Worm (Caenorhabditis elegans) whole organism, L4 larva: ENCODE data around the gene egrh-3.
A peak's percentile ranks its signal among the peaks of the same experiment; 100 is the strongest.

Experiments
- F26F4.8 ChIP-seq: fragments of 200-800 bp; sonication (Bioruptor generic); conservative IDR thresholded peaks from 2 replicates; pipeline ENCODE4 v1.3.6; 2022; ENCODE audit warnings: missing genetic modification characterization, missing compliant biosample characterization
- F37D6.2 ChIP-seq: sonication (generic microtip); optimal IDR thresholded peaks from 2 replicates; lab custom pipeline; 2016; ENCODE audit warnings: mild to moderate bottlenecking, missing genetic modification characterization, missing compliant biosample characterization
- F49E8.2 ChIP-seq: sonication (generic microtip); optimal IDR thresholded peaks from 2 replicates; lab custom pipeline; 2016; ENCODE audit warnings: missing compliant biosample characterization, mild to moderate bottlenecking, missing genetic modification characterization, borderline replicate concordance
- Y5F2A.4 ChIP-seq: fragments of 200-800 bp; sonication (Bioruptor generic); optimal IDR thresholded peaks from 2 replicates; lab custom pipeline; 2018; ENCODE audit warnings: mild to moderate bottlenecking, missing genetic modification characterization, missing compliant biosample characterization
- aly-2 ChIP-seq: sonication (generic microtip); optimal IDR thresholded peaks from 2 replicates; lab custom pipeline; 2018; ENCODE audit warnings: missing biosample characterization, missing genetic modification characterization
- ama-1 ChIP-seq: fragments of 150-350 bp; optimal IDR thresholded peaks from 2 replicates; lab custom pipeline; 2014; ENCODE audit warnings: inconsistent platforms, mixed read lengths
- arid-1 ChIP-seq: fragments of 200-800 bp; sonication (Bioruptor generic); conservative IDR thresholded peaks from 2 replicates; pipeline ENCODE4 v1.3.6; 2022; ENCODE audit warnings: missing genetic modification reagents, missing genetic modification characterization, missing compliant biosample characterization
- ceh-20 ChIP-seq: fragments of 200-800 bp; sonication (Bioruptor generic); IDR thresholded peaks from 2 replicates; pipeline ENCODE4 v1.3.6; 2022; ENCODE audit warnings: missing genetic modification reagents, missing genetic modification characterization, missing compliant biosample characterization
- ceh-28 ChIP-seq: fragments of 150-350 bp; optimal IDR thresholded peaks from 2 replicates; lab custom pipeline; 2014; ENCODE audit warnings: missing biosample characterization, missing genetic modification reagents, missing genetic modification characterization
- ceh-32 ChIP-seq: sonication (generic microtip); optimal IDR thresholded peaks from 2 replicates; lab custom pipeline; 2016; ENCODE audit warnings: mild to moderate bottlenecking, missing genetic modification characterization, missing compliant biosample characterization; ENCODE audit not compliant: poor library complexity
- ces-1 ChIP-seq: fragments of 150-350 bp; sonication (generic microtip); optimal IDR thresholded peaks from 4 replicates; lab custom pipeline; 2014; ENCODE audit warnings: missing biosample characterization, missing genetic modification reagents, missing genetic modification characterization
- daf-16 ChIP-seq, 3 experiments: sonication (generic microtip); optimal IDR thresholded peaks; 2 replicates each; lab custom pipeline; 2016 to 2017; ENCODE audit warnings: missing genetic modification characterization in 3 of 3, missing genetic modification reagents in 3 of 3, mild to moderate bottlenecking in 2 of 3, missing compliant biosample characterization in 2 of 3, missing biosample characterization in 1 of 3, moderate library complexity in 1 of 3
- daf-8 ChIP-seq: fragments of 200-800 bp; sonication (Bioruptor generic); IDR thresholded peaks from 2 replicates; pipeline ENCODE4 v1.3.6; 2022; ENCODE audit warnings: missing genetic modification characterization, missing compliant biosample characterization
- dmd-6 ChIP-seq: fragments of 200-800 bp; sonication (Bioruptor generic); IDR thresholded peaks from 2 replicates; pipeline ENCODE4 v1.3.6; 2022; ENCODE audit warnings: missing genetic modification reagents, missing genetic modification characterization, missing compliant biosample characterization
- dpl-1 ChIP-seq: fragments of 150-350 bp; optimal IDR thresholded peaks from 2 replicates; lab custom pipeline; 2014; ENCODE audit warnings: missing biosample characterization, missing genetic modification reagents, missing genetic modification characterization
- duxl-1 ChIP-seq: sonication (generic microtip); optimal IDR thresholded peaks from 2 replicates; lab custom pipeline; 2016; ENCODE audit warnings: mild to moderate bottlenecking, missing genetic modification characterization, moderate library complexity, missing compliant biosample characterization; ENCODE audit not compliant: poor library complexity
- dve-1 ChIP-seq: sonication (generic microtip); optimal IDR thresholded peaks from 2 replicates; lab custom pipeline; 2017; ENCODE audit warnings: antibody characterized with exemption, mild to moderate bottlenecking, missing genetic modification characterization, missing compliant biosample characterization; ENCODE audit not compliant: insufficient read depth
- fos-1 ChIP-seq: fragments of 150-350 bp; optimal IDR thresholded peaks from 2 replicates; lab custom pipeline; 2014; ENCODE audit warnings: missing biosample characterization, missing genetic modification characterization
- gei-8 ChIP-seq: fragments of 200-800 bp; sonication (Bioruptor generic); optimal IDR thresholded peaks from 2 replicates; lab custom pipeline; 2018; ENCODE audit warnings: mild to moderate bottlenecking, missing genetic modification characterization, missing compliant biosample characterization
- hif-1 ChIP-seq, 2 experiments: sonication (generic microtip); optimal IDR thresholded peaks; 2 replicates each; lab custom pipeline; 2016 to 2017; ENCODE audit warnings: missing compliant biosample characterization in 2 of 2, missing genetic modification characterization in 2 of 2, missing genetic modification reagents in 2 of 2, missing genotype in 2 of 2, mild to moderate bottlenecking in 1 of 2
- hlh-11 ChIP-seq: fragments of 200-800 bp; sonication (Bioruptor generic); optimal IDR thresholded peaks from 2 replicates; lab custom pipeline; 2018; ENCODE audit warnings: mild to moderate bottlenecking, missing genetic modification characterization, missing compliant biosample characterization
- hlh-30 ChIP-seq: sonication (generic microtip); optimal IDR thresholded peaks from 2 replicates; lab custom pipeline; 2017; ENCODE audit warnings: antibody characterized with exemption, mild to moderate bottlenecking, missing genetic modification characterization, missing compliant biosample characterization; ENCODE audit not compliant: insufficient read depth
- hmg-1.1 ChIP-seq: fragments of 200-800 bp; sonication (Bioruptor generic); IDR thresholded peaks from 2 replicates; pipeline ENCODE4 v1.3.6; 2022; ENCODE audit warnings: missing genetic modification reagents, missing genetic modification characterization, missing compliant biosample characterization
- jun-1 ChIP-seq: fragments of 150-350 bp; optimal IDR thresholded peaks from 2 replicates; lab custom pipeline; 2014; ENCODE audit warnings: missing biosample characterization, missing genetic modification reagents, missing genetic modification characterization
- lin-1 ChIP-seq: fragments of 200-800 bp; sonication (Bioruptor generic); IDR thresholded peaks from 2 replicates; pipeline ENCODE4 v1.3.6; 2022; ENCODE audit warnings: missing genetic modification reagents, missing genetic modification characterization, missing compliant biosample characterization
- lin-13 ChIP-seq: fragments of 150-350 bp; optimal IDR thresholded peaks from 2 replicates; lab custom pipeline; 2014; ENCODE audit warnings: missing biosample characterization, missing genetic modification reagents, missing genetic modification characterization
- lin-15B ChIP-seq: fragments of 150-350 bp; sonication (generic microtip); optimal IDR thresholded peaks from 3 replicates; lab custom pipeline; 2014; ENCODE audit warnings: missing biosample characterization, missing genetic modification characterization
- lin-38 ChIP-seq: fragments of 200-800 bp; sonication (Bioruptor generic); IDR thresholded peaks from 2 replicates; pipeline ENCODE4 v1.3.6; 2022; ENCODE audit warnings: missing genetic modification reagents, missing genetic modification characterization, missing compliant biosample characterization
- lsy-2 ChIP-seq, 2 experiments: fragments of 150-350 bp in 1 of 2; sonication (generic microtip) in 1 of 2; optimal IDR thresholded peaks; 2 replicates each; lab custom pipeline; 2014 to 2017; ENCODE audit warnings: missing biosample characterization in 2 of 2, missing genetic modification characterization in 2 of 2
- madf-5 ChIP-seq, 2 experiments: fragments of 200-800 bp; sonication (Bioruptor generic); IDR thresholded peaks; 2 replicates each; pipeline ENCODE4 v1.3.6; 2022; ENCODE audit warnings: missing compliant biosample characterization in 2 of 2, missing genetic modification characterization in 2 of 2
- madf-9 ChIP-seq: fragments of 200-800 bp; sonication (Bioruptor generic); conservative IDR thresholded peaks from 2 replicates; pipeline ENCODE4 v1.3.6; 2022; ENCODE audit warnings: missing genetic modification reagents, missing genetic modification characterization, missing compliant biosample characterization
- mep-1 ChIP-seq: fragments of 150-350 bp; sonication (generic microtip); optimal IDR thresholded peaks from 3 replicates; lab custom pipeline; 2014; ENCODE audit warnings: missing biosample characterization, missing genetic modification characterization
- mes-2 ChIP-seq: sonication (generic microtip); optimal IDR thresholded peaks from 2 replicates; lab custom pipeline; 2016; ENCODE audit warnings: missing genotype, mild to moderate bottlenecking, missing genetic modification characterization, missing compliant biosample characterization; ENCODE audit not compliant: poor library complexity, severe bottlenecking
- nhr-102 ChIP-seq: sonication (generic microtip); optimal IDR thresholded peaks from 2 replicates; lab custom pipeline; 2016; ENCODE audit warnings: mild to moderate bottlenecking, missing genetic modification characterization, moderate library complexity, missing compliant biosample characterization
- nhr-11 ChIP-seq: fragments of 150-350 bp; optimal IDR thresholded peaks from 2 replicates; lab custom pipeline; 2014; ENCODE audit warnings: missing biosample characterization, missing genetic modification characterization
- nhr-28 ChIP-seq: fragments of 150-350 bp; optimal IDR thresholded peaks from 2 replicates; lab custom pipeline; 2014; ENCODE audit warnings: missing biosample characterization, missing genetic modification characterization
- nhr-42 ChIP-seq: fragments of 200-800 bp; sonication (Bioruptor generic); IDR thresholded peaks from 2 replicates; pipeline ENCODE4 v1.3.6; 2022; ENCODE audit warnings: missing genetic modification characterization, missing compliant biosample characterization
- nhr-48 ChIP-seq: sonication (generic microtip); optimal IDR thresholded peaks from 2 replicates; lab custom pipeline; 2016; ENCODE audit warnings: mild to moderate bottlenecking, missing genetic modification characterization, missing compliant biosample characterization
- pha-4 ChIP-seq, 2 experiments: fragments of 150-350 bp in 1 of 2; fragments of 200-800 bp in 1 of 2; sonication (Bioruptor generic) in 1 of 2; IDR thresholded peaks in 1 of 2; optimal IDR thresholded peaks in 1 of 2; 2 replicates each; pipeline versions ENCODE4 v1.3.6 to Lab custom; 2014 to 2022; ENCODE audit warnings: missing genetic modification characterization in 2 of 2, missing genetic modification reagents in 2 of 2, missing biosample characterization in 1 of 2, missing compliant biosample characterization in 1 of 2
- php-3 ChIP-seq: fragments of 200-800 bp; sonication (Bioruptor generic); IDR thresholded peaks from 2 replicates; pipeline ENCODE4 v1.3.6; 2022; ENCODE audit warnings: missing genetic modification reagents, missing genetic modification characterization, missing compliant biosample characterization
- rbr-2 ChIP-seq: sonication (generic microtip); optimal IDR thresholded peaks from 2 replicates; lab custom pipeline; 2016; ENCODE audit warnings: missing genotype, missing genetic modification characterization, missing compliant biosample characterization
- saeg-2 ChIP-seq: fragments of 200-800 bp; sonication (Bioruptor generic); IDR thresholded peaks from 2 replicates; pipeline ENCODE4 v1.3.6; 2022; ENCODE audit warnings: missing genetic modification reagents, missing genetic modification characterization, missing compliant biosample characterization
- sdz-12 ChIP-seq: fragments of 200-800 bp; sonication (Bioruptor generic); optimal IDR thresholded peaks from 2 replicates; lab custom pipeline; 2018; ENCODE audit warnings: mild to moderate bottlenecking, missing genetic modification characterization, missing compliant biosample characterization
- snpc-1.2 ChIP-seq: fragments of 200-800 bp; sonication (Bioruptor generic); IDR thresholded peaks from 2 replicates; pipeline ENCODE4 v1.3.6; 2022; ENCODE audit warnings: missing genetic modification reagents, missing genetic modification characterization, missing compliant biosample characterization
- spr-3 ChIP-seq: fragments of 200-800 bp; sonication (Bioruptor generic); optimal IDR thresholded peaks from 2 replicates; lab custom pipeline; 2018; ENCODE audit warnings: mild to moderate bottlenecking, missing genetic modification characterization, missing compliant biosample characterization
- unc-62 ChIP-seq, 3 experiments: fragments of 150-350 bp in 1 of 3; sonication (generic microtip); optimal IDR thresholded peaks in 2 of 3; peaks in 1 of 3; 1 replicate in 1 of 3; 2 replicates in 2 of 3; lab custom pipeline; 2014 to 2017; ENCODE audit warnings: missing biosample characterization in 3 of 3, missing genetic modification characterization in 3 of 3, missing genetic modification reagents in 3 of 3, missing genotype in 1 of 3
- zip-2 ChIP-seq: fragments of 150-350 bp; optimal IDR thresholded peaks from 2 replicates; lab custom pipeline; 2014; ENCODE audit warnings: missing biosample characterization, missing genetic modification characterization
- ztf-7 ChIP-seq: fragments of 150-350 bp; optimal IDR thresholded peaks from 2 replicates; lab custom pipeline; 2014; ENCODE audit warnings: missing biosample characterization, missing genetic modification characterization

The egrh-3 gene

ce11 chrIV:2676281-2676680 lies 12.3 kb downstream of the egrh-3 start, which contains the start of gene Y94H6A.3:
Y94H6A.3 (plus strand) TSS chrIV:2676512.
- TF ChIP-seq lin-38 (GFP tag; lab: Robert Waterston, UW) (peak; percentile 91), dve-1 (tag; lab: Kevin White, UChicago) (peak; percentile 84), jun-1 (tag; lab: Kevin White, UChicago) (peak; percentile 80), unc-62 (GFP tag; optimal IDR thresholded peaks at IDR 0.05 in 1 of 2; lab: Kevin White, UChicago) (peak in 1 of 2 experiments; percentile 79), unc-62 (tag; optimal IDR thresholded peaks at IDR 0.05; lab: Kevin White, UChicago) (no peak), mep-1 (tag; lab: Kevin White, UChicago) (peak; percentile 74), F26F4.8 (GFP tag; lab: Robert Waterston, UW) (no peak), madf-5 (GFP tag; IDR thresholded peaks at IDR 0.05; lab: Robert Waterston, UW) (no peak), snpc-1.2 (GFP tag; lab: Robert Waterston, UW) (peak; percentile 60; the same call in 1 of the 2 replicates), F49E8.2 (tag; lab: Kevin White, UChicago) (peak; percentile 44), gei-8 (GFP tag; lab: Kevin White, UChicago) (no peak), fos-1 (tag; lab: Kevin White, UChicago) (no peak), hmg-1.1 (GFP tag; lab: Robert Waterston, UW) (peak; percentile 81), ces-1 (GFP tag; lab: Kevin White, UChicago) (no peak), lin-13 (GFP tag; lab: Kevin White, UChicago) (peak; percentile 87), ceh-32 (no peak), hlh-30 (peak; percentile 74), lin-15B (peak; percentile 55), daf-8 (GFP tag; lab: Robert Waterston, UW) (no peak), nhr-48 (peak; percentile 16), ztf-7 (tag; lab: Kevin White, UChicago) (peak; percentile 44), daf-16 (GFP tag; optimal IDR thresholded peaks at IDR 0.05; lab: Kevin White, UChicago) (peak in 1 of 2 experiments; percentile 32), daf-16 (tag; optimal IDR thresholded peaks at IDR 0.05; lab: Kevin White, UChicago) (peak; percentile 34), nhr-102 (tag; lab: Kevin White, UChicago) (peak; percentile 68), mes-2 (tag; lab: Kevin White, UChicago) (peak; percentile 91), spr-3 (GFP tag; lab: Kevin White, UChicago) (peak; percentile 50), ceh-20 (GFP tag; lab: Robert Waterston, UW) (peak; percentile 74), ceh-28 (tag; lab: Kevin White, UChicago) (no peak), hlh-11 (tag; lab: Kevin White, UChicago) (peak; percentile 64), hif-1 (tag; optimal IDR thresholded peaks at IDR 0.05; lab: Kevin White, UChicago) (peak in 1 of 2 experiments; percentile 66), zip-2 (tag; lab: Kevin White, UChicago) (peak; percentile 46), arid-1 (GFP tag; lab: Robert Waterston, UW) (0 out of 2 replicates have a peak, but pooled peaks have one; percentile 33), dmd-6 (GFP tag; lab: Robert Waterston, UW) (peak; percentile 80), duxl-1 (tag; lab: Kevin White, UChicago) (peak; percentile 65), pha-4 (GFP tag; IDR thresholded peaks at IDR 0.05; lab: Robert Waterston, UW) (0 out of 2 replicates have a peak, but pooled peaks have one; percentile 32), pha-4 (tag; optimal IDR thresholded peaks at IDR 0.05; lab: Kevin White, UChicago) (no peak), rbr-2 (tag; lab: Kevin White, UChicago) (peak; percentile 79), ama-1 (lab: Kevin White, UChicago) (peak; percentile 66), nhr-11 (tag; lab: Kevin White, UChicago) (peak; percentile 64), sdz-12 (GFP tag; lab: Kevin White, UChicago) (no peak), Y5F2A.4 (GFP tag; lab: Kevin White, UChicago) (no peak), php-3 (0 out of 2 replicates have a peak, but pooled peaks have one; percentile 43), aly-2 (tag; lab: Kevin White, UChicago) (no peak), F37D6.2 (tag; lab: Kevin White, UChicago) (peak; percentile 72), saeg-2 (GFP tag; lab: Robert Waterston, UW) (no peak), nhr-42 (GFP tag; lab: Robert Waterston, UW) (peak; percentile 74; the same call in 1 of the 2 replicates), lsy-2 (tag; optimal IDR thresholded peaks at IDR 0.05; lab: Kevin White, UChicago) (peak; percentile 31 to 94), nhr-28 (tag; lab: Kevin White, UChicago) (peak; percentile 54), lin-1 (GFP tag; lab: Robert Waterston, UW) (no peak), dpl-1 (GFP tag; lab: Kevin White, UChicago) (peak; percentile 98), madf-9 (GFP tag; lab: Robert Waterston, UW) (0 out of 2 replicates have a peak, but pooled peaks have one; percentile 20)
